Fruit fly (Drosophila melanogaster) whole organism: ENCODE data around the gene okr.

Experiments used
- CG8478 ChIP-seq: fragments of >200 bp; optimal IDR thresholded peaks from 2 replicates; lab custom pipeline; 2018; ENCODE audit warnings: inconsistent platforms
- Dll ChIP-seq: fragments of >200 bp; optimal IDR thresholded peaks from 2 replicates; lab custom pipeline; 2017
- EcR ChIP-seq, 2 experiments: fragments of >200 bp; optimal IDR thresholded peaks; 2 replicates each; lab custom pipeline; 2017; ENCODE audit warnings: missing biosample characterization in 2 of 2, missing genetic modification characterization in 2 of 2, missing genetic modification reagents in 2 of 2
- pan ChIP-seq: fragments of >200 bp; optimal IDR thresholded peaks from 2 replicates; lab custom pipeline; 2017
- psq ChIP-seq: fragments of >200 bp; optimal IDR thresholded peaks from 2 replicates; lab custom pipeline; 2017
- usp ChIP-seq: fragments of >200 bp; optimal IDR thresholded peaks from 2 replicates; lab custom pipeline; 2017; ENCODE audit warnings: missing biosample characterization, missing genetic modification characterization, mixed read lengths

dm6 chr2L:2954472-2954871 is 38.1 kb downstream of the okr start, which contains the start of gene Rbp9:
- TF ChIP-seq pan (lab: Kevin White, UChicago): no peak
- no peak for TF ChIP-seq CG8478
- TF ChIP-seq psq (lab: Kevin White, UChicago): no peak
- TF ChIP-seq Dll: no peak
- TF ChIP-seq usp (GFP tag; lab: Kevin White, UChicago): no peak
- no peak for TF ChIP-seq EcR (GFP tag; optimal IDR thresholded peaks at IDR 0.05; lab: Kevin White, UChicago)
